Worm (Caenorhabditis elegans) whole organism, L1 larva: Measurements from ENCODE around the gene Y56A3A.7.

Source experiments
- Y116A8C.19 ChIP-seq: sonication (generic microtip); optimal IDR thresholded peaks from 2 replicates; lab custom pipeline; 2016; ENCODE audit warnings: missing compliant biosample characterization, missing genetic modification characterization, borderline replicate concordance
- elt-3 ChIP-seq, 6 experiments: fragments of 150-350 bp in 1 of 6; sonication (generic microtip); optimal IDR thresholded peaks; 2 replicates each; lab custom pipeline; 2017 to 2018; ENCODE audit warnings: missing biosample characterization in 6 of 6, missing genetic modification characterization in 6 of 6, inconsistent platforms in 1 of 6
- ets-5 ChIP-seq: fragments of 200-800 bp; sonication (Bioruptor generic); IDR thresholded peaks from 2 replicates; pipeline ENCODE4 v1.3.6; 2022; ENCODE audit warnings: missing genetic modification characterization, missing compliant biosample characterization
- fos-1 ChIP-seq: fragments of 150-350 bp; optimal IDR thresholded peaks from 2 replicates; lab custom pipeline; 2014; ENCODE audit warnings: missing biosample characterization, missing genetic modification characterization
- lin-39 ChIP-seq: fragments of 150-350 bp; optimal IDR thresholded peaks from 2 replicates; lab custom pipeline; 2014; ENCODE audit warnings: missing biosample characterization, missing genetic modification reagents, missing genetic modification characterization
- nhr-11 ChIP-seq: fragments of 150-350 bp; optimal IDR thresholded peaks from 2 replicates; lab custom pipeline; 2014; ENCODE audit warnings: missing biosample characterization, missing genetic modification characterization
- nhr-237 ChIP-seq: fragments of 150-350 bp; optimal IDR thresholded peaks from 2 replicates; lab custom pipeline; 2014; ENCODE audit warnings: missing biosample characterization, missing genetic modification characterization
- nhr-77 ChIP-seq: fragments of 150-350 bp; optimal IDR thresholded peaks from 2 replicates; lab custom pipeline; 2014; ENCODE audit warnings: missing biosample characterization, missing genetic modification characterization
- skn-1 ChIP-seq: fragments of 150-350 bp; optimal IDR thresholded peaks from 2 replicates; lab custom pipeline; 2014; ENCODE audit warnings: missing biosample characterization, missing genetic modification characterization
- unc-86 ChIP-seq: sonication (generic microtip); optimal IDR thresholded peaks from 2 replicates; lab custom pipeline; 2016; ENCODE audit warnings: missing genetic modification characterization, missing compliant biosample characterization
- xbp-1 ChIP-seq: sonication (generic microtip); optimal IDR thresholded peaks from 2 replicates; lab custom pipeline; 2016; ENCODE audit warnings: missing genetic modification characterization, missing compliant biosample characterization
- ztf-11 ChIP-seq, 2 experiments: sonication (generic microtip); optimal IDR thresholded peaks; 2 replicates each; lab custom pipeline; 2016 to 2017; ENCODE audit warnings: missing genetic modification characterization in 2 of 2, missing biosample characterization in 1 of 2, missing compliant biosample characterization in 1 of 2

- TF ChIP-seq ztf-11 (tag; optimal IDR thresholded peaks at IDR 0.05; lab: Kevin White, UChicago) (no peak), skn-1 (no peak), Y116A8C.19 (no peak), xbp-1 (no peak), unc-86 (tag; lab: Kevin White, UChicago) (no peak), nhr-11 (tag; lab: Kevin White, UChicago) (no peak), ets-5 (GFP tag; lab: Robert Waterston, UW) (no peak), elt-3 (tag; optimal IDR thresholded peaks at IDR 0.05; lab: Kevin White, UChicago) (no peak), nhr-237 (tag; lab: Kevin White, UChicago) (no peak), lin-39 (tag; lab: Kevin White, UChicago) (no peak), nhr-77 (tag; lab: Kevin White, UChicago) (no peak), fos-1 (tag; lab: Kevin White, UChicago) (no peak)
These were observed 30.6 kb downstream of the Y56A3A.7 start for ce11 chrIII:11916260-11916659.
